Fruit fly (Drosophila melanogaster) whole organism, embryonic: ENCODE data around the gene CG6236.
A peak's percentile ranks its signal among the peaks of the same experiment; 100 is the strongest.

Source experiments
- Atf6 ChIP-seq: fragments of 200-800 bp; sonication (Bioruptor generic); IDR thresholded peaks from 2 replicates; pipeline ENCODE4 v1.3.6; 2022; ENCODE audit warnings: missing biosample characterization, missing genetic modification characterization
- Bteb2 ChIP-seq: fragments of 200-800 bp; sonication (Bioruptor generic); optimal IDR thresholded peaks from 2 replicates; lab custom pipeline; 2016; ENCODE audit warnings: missing biosample characterization, missing genetic modification characterization
- CG10147 ChIP-seq: fragments of 200-800 bp; sonication (Bioruptor generic); optimal IDR thresholded peaks from 2 replicates; lab custom pipeline; 2019; ENCODE audit warnings: missing biosample characterization, mild to moderate bottlenecking, missing genetic modification characterization, moderate library complexity
- CG10274 ChIP-seq: fragments of 200-800 bp; sonication (Bioruptor generic); optimal IDR thresholded peaks from 3 replicates; lab custom pipeline; 2017; ENCODE audit warnings: missing biosample characterization, mild to moderate bottlenecking, missing genetic modification characterization
- CG10321 ChIP-seq: fragments of 200-800 bp; sonication (Bioruptor generic); IDR thresholded peaks from 2 replicates; pipeline ENCODE4 v1.3.6; 2022; ENCODE audit warnings: missing biosample characterization, missing genetic modification characterization
- CG11695 ChIP-seq: fragments of 200-800 bp; sonication (Bioruptor generic); IDR thresholded peaks from 3 replicates; pipeline ENCODE4 v1.3.6; 2022; ENCODE audit warnings: missing biosample characterization, missing genetic modification characterization
- CG14860 ChIP-seq: fragments of 200-800 bp; sonication (Bioruptor generic); IDR thresholded peaks from 3 replicates; pipeline ENCODE4 v1.3.6; 2022; ENCODE audit warnings: missing biosample characterization, missing genetic modification characterization; ENCODE audit not compliant: partially characterized antibody
- CG15479 ChIP-seq: fragments of 200-800 bp; sonication (Bioruptor generic); optimal IDR thresholded peaks from 3 replicates; lab custom pipeline; 2019; ENCODE audit warnings: missing biosample characterization, mild to moderate bottlenecking, missing genetic modification characterization, moderate library complexity
- CG17186 ChIP-seq: fragments of 200-800 bp; sonication (Bioruptor generic); optimal IDR thresholded peaks from 3 replicates; lab custom pipeline; 2017; ENCODE audit warnings: missing biosample characterization, missing genetic modification reagents, missing genetic modification characterization
- CG18764 ChIP-seq: fragments of 200-800 bp; sonication (Bioruptor generic); optimal IDR thresholded peaks from 3 replicates; lab custom pipeline; 2016; ENCODE audit warnings: missing biosample characterization, missing genetic modification characterization
- CG2120 ChIP-seq: fragments of 200-800 bp; sonication (Bioruptor generic); optimal IDR thresholded peaks from 3 replicates; lab custom pipeline; 2016; ENCODE audit warnings: missing biosample characterization, missing genetic modification characterization
- CG3163 ChIP-seq: fragments of 200-800 bp; sonication (Bioruptor generic); optimal IDR thresholded peaks from 3 replicates; lab custom pipeline; 2016; ENCODE audit warnings: missing biosample characterization, missing genetic modification characterization
- CG3281 ChIP-seq: fragments of 200-800 bp; sonication (Bioruptor generic); optimal IDR thresholded peaks from 3 replicates; lab custom pipeline; 2017; ENCODE audit warnings: missing biosample characterization, mild to moderate bottlenecking, missing genetic modification characterization
- CG33557 ChIP-seq: fragments of 200-800 bp; sonication (Bioruptor generic); optimal IDR thresholded peaks from 2 replicates; lab custom pipeline; 2019; ENCODE audit warnings: missing biosample characterization, mild to moderate bottlenecking, missing genetic modification characterization, moderate library complexity
- CG3407 ChIP-seq: fragments of 200-800 bp; sonication (Bioruptor generic); optimal IDR thresholded peaks from 2 replicates; lab custom pipeline; 2018; ENCODE audit warnings: missing biosample characterization, mild to moderate bottlenecking, missing genetic modification characterization
- CG42726 ChIP-seq: fragments of 200-800 bp; sonication (Bioruptor generic); IDR thresholded peaks from 2 replicates; pipeline ENCODE4 v1.3.6; 2022; ENCODE audit warnings: missing biosample characterization, missing genetic modification characterization; ENCODE audit not compliant: partially characterized antibody
- CG4854 ChIP-seq: fragments of 200-800 bp; sonication (Bioruptor generic); optimal IDR thresholded peaks from 2 replicates; lab custom pipeline; 2016; ENCODE audit warnings: missing biosample characterization, missing genetic modification characterization, inconsistent platforms
- CG7928 ChIP-seq: fragments of 200-800 bp; sonication (Bioruptor generic); optimal IDR thresholded peaks from 2 replicates; lab custom pipeline; 2017; ENCODE audit warnings: missing biosample characterization, mild to moderate bottlenecking, missing genetic modification characterization
- CG7987 ChIP-seq: fragments of 200-800 bp; sonication (Bioruptor generic); optimal IDR thresholded peaks from 2 replicates; lab custom pipeline; 2018; ENCODE audit warnings: missing biosample characterization, mild to moderate bottlenecking, missing genetic modification characterization, moderate library complexity
- CG9437 ChIP-seq: fragments of 200-800 bp; sonication (Bioruptor generic); optimal IDR thresholded peaks from 2 replicates; lab custom pipeline; 2018; ENCODE audit warnings: missing biosample characterization, mild to moderate bottlenecking, missing genetic modification characterization
- D ChIP-seq, 2 experiments: fragments of 200-800 bp in 1 of 2; fragments of >200 bp in 1 of 2; sonication (Bioruptor generic) in 1 of 2; optimal IDR thresholded peaks; 2 replicates in 1 of 2; 3 replicates in 1 of 2; lab custom pipeline; 2017; ENCODE audit warnings: mild to moderate bottlenecking in 1 of 2, missing biosample characterization in 1 of 2, missing genetic modification characterization in 1 of 2, missing genetic modification reagents in 1 of 2
- Dbx ChIP-seq: fragments of 200-800 bp; sonication (Bioruptor generic); IDR thresholded peaks from 3 replicates; pipeline ENCODE4 v1.3.6; 2022; ENCODE audit warnings: missing biosample characterization, missing genetic modification characterization
- Deaf1 ChIP-seq: fragments of 200-800 bp; optimal IDR thresholded peaks from 3 replicates; lab custom pipeline; 2019; ENCODE audit warnings: missing biosample characterization, mild to moderate bottlenecking, missing genetic modification characterization, moderate library complexity
- Drgx ChIP-seq: fragments of 200-800 bp; sonication (Bioruptor generic); IDR thresholded peaks from 2 replicates; pipeline ENCODE4 v1.3.6; 2022; ENCODE audit warnings: missing biosample characterization, missing genetic modification characterization
- E2f2 ChIP-seq: fragments of 200-800 bp; sonication (Bioruptor generic); IDR thresholded peaks from 2 replicates; pipeline ENCODE4 v1.3.6; 2022; ENCODE audit warnings: missing biosample characterization, missing genetic modification characterization
- Eip74EF ChIP-seq, 2 experiments: fragments of 200-800 bp in 1 of 2; fragments of >200 bp in 1 of 2; sonication (Bioruptor generic) in 1 of 2; optimal IDR thresholded peaks; 2 replicates each; lab custom pipeline; 2017 to 2019; ENCODE audit warnings: missing biosample characterization in 2 of 2, missing genetic modification characterization in 2 of 2, mild to moderate bottlenecking in 1 of 2, moderate library complexity in 1 of 2
- Fer1 ChIP-seq: fragments of 200-800 bp; sonication (Bioruptor generic); optimal IDR thresholded peaks from 2 replicates; lab custom pipeline; 2017; ENCODE audit warnings: missing biosample characterization, mild to moderate bottlenecking, missing genetic modification characterization
- HLH4C ChIP-seq: fragments of 200-800 bp; sonication (Bioruptor generic); IDR thresholded peaks from 3 replicates; pipeline ENCODE4 v1.3.6; 2022; ENCODE audit warnings: missing biosample characterization, missing genetic modification characterization; ENCODE audit not compliant: partially characterized antibody
- Pdp1 ChIP-seq, 2 experiments: fragments of 200-800 bp; sonication (Bioruptor generic); optimal IDR thresholded peaks; 3 replicates each; lab custom pipeline; 2016; ENCODE audit warnings: missing biosample characterization in 2 of 2, missing genetic modification characterization in 2 of 2, mild to moderate bottlenecking in 1 of 2, moderate library complexity in 1 of 2
- Xrp1 ChIP-seq: fragments of 200-800 bp; sonication (Bioruptor generic); IDR thresholded peaks from 2 replicates; pipeline ENCODE4 v1.3.6; 2022; ENCODE audit warnings: missing biosample characterization, missing genetic modification characterization
- bowl ChIP-seq: fragments of 200-800 bp; sonication (Bioruptor generic); IDR thresholded peaks from 2 replicates; pipeline ENCODE4 v1.3.6; 2022; ENCODE audit warnings: missing biosample characterization, missing genetic modification characterization
- br ChIP-seq: fragments of >200 bp; optimal IDR thresholded peaks from 2 replicates; lab custom pipeline; 2017
- btn ChIP-seq: fragments of 200-800 bp; sonication (Bioruptor generic); optimal IDR thresholded peaks from 2 replicates; lab custom pipeline; 2016; ENCODE audit warnings: missing biosample characterization, missing genetic modification characterization
- crp ChIP-seq, 2 experiments: fragments of 200-800 bp; sonication (Bioruptor generic); optimal IDR thresholded peaks; 2 replicates in 1 of 2; 3 replicates in 1 of 2; lab custom pipeline; 2017; ENCODE audit warnings: missing biosample characterization in 2 of 2, missing genetic modification characterization in 2 of 2, mild to moderate bottlenecking in 1 of 2, moderate library complexity in 1 of 2
- eyg ChIP-seq: fragments of 200-800 bp; sonication (Bioruptor generic); optimal IDR thresholded peaks from 3 replicates; lab custom pipeline; 2016; ENCODE audit warnings: missing biosample characterization, missing genetic modification characterization
- fd64A ChIP-seq: fragments of 200-800 bp; sonication (Bioruptor generic); optimal IDR thresholded peaks from 3 replicates; lab custom pipeline; 2018; ENCODE audit warnings: missing biosample characterization, mild to moderate bottlenecking, missing genetic modification characterization
- fu2 ChIP-seq: fragments of 200-800 bp; sonication (Bioruptor generic); optimal IDR thresholded peaks from 2 replicates; lab custom pipeline; 2016; ENCODE audit warnings: missing biosample characterization, missing genetic modification characterization
- gsb ChIP-seq: fragments of 200-800 bp; sonication (Bioruptor generic); IDR thresholded peaks from 2 replicates; pipeline ENCODE4 v1.3.6; 2022; ENCODE audit warnings: missing biosample characterization, missing genetic modification characterization
- her ChIP-seq: fragments of 200-800 bp; sonication (Bioruptor generic); optimal IDR thresholded peaks from 2 replicates; lab custom pipeline; 2016; ENCODE audit warnings: missing biosample characterization, missing genetic modification characterization
- hkb ChIP-seq, 2 experiments: fragments of 200-800 bp in 1 of 2; fragments of >200 bp in 1 of 2; sonication (Bioruptor generic) in 1 of 2; IDR thresholded peaks in 1 of 2; optimal IDR thresholded peaks in 1 of 2; 2 replicates each; pipeline versions ENCODE4 v1.3.6 to Lab custom; 2017 to 2022; ENCODE audit warnings: missing biosample characterization in 1 of 2, missing genetic modification characterization in 1 of 2
- pb ChIP-seq: fragments of 200-800 bp; sonication (Bioruptor generic); optimal IDR thresholded peaks from 3 replicates; lab custom pipeline; 2016; ENCODE audit warnings: missing biosample characterization, missing genetic modification characterization
- pfk ChIP-seq: fragments of 200-800 bp; sonication (Bioruptor generic); optimal IDR thresholded peaks from 2 replicates; lab custom pipeline; 2018; ENCODE audit warnings: missing biosample characterization, mild to moderate bottlenecking, missing genetic modification characterization, moderate library complexity
- prd ChIP-seq, 3 experiments: fragments of >200 bp in 2 of 3; fragments of 200-800 bp in 1 of 3; sonication (Bioruptor generic) in 1 of 3; optimal IDR thresholded peaks in 2 of 3; IDR thresholded peaks in 1 of 3; 2 replicates in 2 of 3; 3 replicates in 1 of 3; pipeline versions ENCODE4 v1.3.6 to Lab custom; 2017 to 2022; ENCODE audit warnings: missing biosample characterization in 1 of 3, missing genetic modification characterization in 1 of 3
- scrt ChIP-seq: fragments of 200-800 bp; sonication (Bioruptor generic); optimal IDR thresholded peaks from 2 replicates; lab custom pipeline; 2018; ENCODE audit warnings: missing biosample characterization, mild to moderate bottlenecking, missing genetic modification characterization, moderate library complexity
- seq ChIP-seq: fragments of 200-800 bp; sonication (Bioruptor generic); IDR thresholded peaks from 2 replicates; pipeline ENCODE4 v1.3.6; 2022; ENCODE audit warnings: missing biosample characterization, missing genetic modification characterization
- tin ChIP-seq: fragments of 200-800 bp; sonication (Bioruptor generic); optimal IDR thresholded peaks from 3 replicates; lab custom pipeline; 2016; ENCODE audit warnings: missing biosample characterization, missing genetic modification characterization
- tna ChIP-seq: fragments of 200-800 bp; sonication (Bioruptor generic); IDR thresholded peaks from 2 replicates; pipeline ENCODE4 v1.3.6; 2022; ENCODE audit warnings: missing biosample characterization, missing genetic modification characterization; ENCODE audit not compliant: partially characterized antibody
- zen2 ChIP-seq: fragments of 200-800 bp; sonication (Bioruptor generic); IDR thresholded peaks from 3 replicates; pipeline ENCODE4 v1.3.6; 2022; ENCODE audit warnings: missing biosample characterization, missing genetic modification characterization; ENCODE audit not compliant: partially characterized antibody

The CG6236 gene

DNA sequence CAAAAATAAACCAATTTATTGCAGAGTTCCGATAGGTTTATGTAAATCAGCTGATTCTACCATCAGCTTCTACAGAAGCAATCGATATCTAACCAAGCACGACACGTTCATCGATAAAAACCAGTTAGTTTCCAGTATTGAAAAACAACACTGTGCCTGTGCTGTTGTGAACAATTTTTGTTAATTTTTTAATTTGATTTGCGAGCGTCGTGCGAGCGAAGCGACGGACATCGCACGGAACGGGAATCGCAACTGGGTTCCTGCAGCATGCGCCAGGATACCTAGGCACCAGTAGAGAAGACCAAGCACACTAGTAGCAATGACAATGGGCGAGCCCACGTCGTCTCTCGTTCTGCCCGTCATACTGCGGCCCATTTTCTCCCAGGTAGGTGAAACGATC lies 43.8 kb upstream of the CG6236 start, which contains the start of the genes Ccm3 and CG6136 (continued):
- TF ChIP-seq CG10274 = no peak
- TF ChIP-seq tna (GFP tag; lab: Robert Waterston, UW) = peak; percentile 89
- TF ChIP-seq HLH4C (GFP tag; lab: Robert Waterston, UW) = peak; percentile 91
- 0 out of 2 replicates have a peak, but pooled peaks have one; percentile 13 for TF ChIP-seq Atf6 (GFP tag; lab: Robert Waterston, UW)
- no peak for TF ChIP-seq CG3407 (GFP tag; lab: Kevin White, UChicago)
- no peak for TF ChIP-seq btn
- peak; percentile 33 for TF ChIP-seq CG7987 (GFP tag; lab: Kevin White, UChicago)
- TF ChIP-seq CG3163 = peak; percentile 49
- peak; percentile 33 for TF ChIP-seq CG4854 (GFP tag; lab: Kevin White, UChicago)
- peak; percentile 42 for TF ChIP-seq Bteb2 (GFP tag; lab: Kevin White, UChicago)
- no peak for TF ChIP-seq scrt (GFP tag; lab: Kevin White, UChicago)
- TF ChIP-seq pb = peak; percentile 23
- TF ChIP-seq Eip74EF (GFP tag; optimal IDR thresholded peaks at IDR 0.05; lab: Kevin White, UChicago) = no peak
- peak; percentile 7 for TF ChIP-seq tin (GFP tag; lab: Kevin White, UChicago)
- no peak for TF ChIP-seq bowl
- peak; percentile 40 for TF ChIP-seq CG9437 (GFP tag; lab: Kevin White, UChicago)
- no peak for TF ChIP-seq prd (optimal IDR thresholded peaks at IDR 0.05; lab: Kevin White, UChicago)
- peak; percentile 52; the same call in 1 of the 3 replicates for TF ChIP-seq prd (GFP tag; IDR thresholded peaks at IDR 0.05; lab: Robert Waterston, UW)
- peak; percentile 35; the same call in 1 of the 2 replicates for TF ChIP-seq Xrp1
- TF ChIP-seq CG11695 = 0 out of 3 replicates have a peak, but pooled peaks have one; percentile 23
- TF ChIP-seq CG3281 (GFP tag; lab: Kevin White, UChicago) = peak; percentile 35
- peak; percentile 93 for TF ChIP-seq zen2
- TF ChIP-seq E2f2 (GFP tag; lab: Robert Waterston, UW) = peak; percentile 66
- peak; percentile 10 for TF ChIP-seq CG18764 (GFP tag; lab: Kevin White, UChicago)
- TF ChIP-seq fd64A (GFP tag; lab: Kevin White, UChicago) = no peak
- TF ChIP-seq Dbx = peak; percentile 75
- TF ChIP-seq br (lab: Kevin White, UChicago) = no peak
- TF ChIP-seq Deaf1 (tag; lab: Kevin White, UChicago) = peak; percentile 50
- no peak for TF ChIP-seq CG33557 (GFP tag; lab: Kevin White, UChicago)
- peak; percentile 75 for TF ChIP-seq CG10321 (GFP tag; lab: Robert Waterston, UW)
- TF ChIP-seq gsb = 0 out of 2 replicates have a peak, but pooled peaks have one; percentile 30
- TF ChIP-seq pfk (GFP tag; lab: Kevin White, UChicago) = no peak
- peak; percentile 31 for TF ChIP-seq eyg (GFP tag; lab: Kevin White, UChicago)
- no peak for TF ChIP-seq Pdp1 (GFP tag; optimal IDR thresholded peaks at IDR 0.05; lab: Kevin White, UChicago)
- peak; percentile 65 for TF ChIP-seq Fer1
- TF ChIP-seq crp (GFP tag; optimal IDR thresholded peaks at IDR 0.05; lab: Kevin White, UChicago) = peak; percentile 56 to 93
- no peak for TF ChIP-seq D (optimal IDR thresholded peaks at IDR 0.05; lab: Kevin White, UChicago)
- no peak for TF ChIP-seq D (GFP tag; optimal IDR thresholded peaks at IDR 0.05; lab: Kevin White, UChicago)
- no peak for TF ChIP-seq hkb (optimal IDR thresholded peaks at IDR 0.05; lab: Kevin White, UChicago)
- 0 out of 2 replicates have a peak, but pooled peaks have one; percentile 41 for TF ChIP-seq hkb (GFP tag; IDR thresholded peaks at IDR 0.05; lab: Robert Waterston, UW)
- TF ChIP-seq Drgx = 0 out of 2 replicates have a peak, but pooled peaks have one; percentile 20
- TF ChIP-seq her (GFP tag; lab: Kevin White, UChicago) = peak; percentile 35
- peak; percentile 90 for TF ChIP-seq CG14860 (GFP tag; lab: Robert Waterston, UW)
- TF ChIP-seq CG17186 = peak; percentile 52
- peak; percentile 89; the same call in 1 of the 2 replicates for TF ChIP-seq CG42726 (GFP tag; lab: Robert Waterston, UW)
- TF ChIP-seq seq (GFP tag; lab: Robert Waterston, UW) = peak; percentile 17; the same call in 1 of the 2 replicates
- no peak for TF ChIP-seq fu2 (GFP tag; lab: Kevin White, UChicago)
- TF ChIP-seq CG2120 (GFP tag; lab: Kevin White, UChicago) = peak; percentile 72
- peak; percentile 48 for TF ChIP-seq CG10147 (GFP tag; lab: Kevin White, UChicago)
- TF ChIP-seq CG15479 = no peak
- TF ChIP-seq CG7928 (GFP tag; lab: Kevin White, UChicago) = peak; percentile 27
